Fruit fly (Drosophila melanogaster): ENCODE data around the gene ppk28.
A peak's percentile ranks its signal among the peaks of the same experiment; 100 is the strongest.

The ppk28 gene

dm6 chrX:16786860-16787415, 18.9 kb upstream of the ppk28 start, which contains the start of the genes CG9609 and Sap30 (continued):
- no peak for TF ChIP-seq CG10321 (GFP tag; IDR thresholded peaks at IDR 0.05)
- no peak for TF ChIP-seq hkb (optimal IDR thresholded peaks at IDR 0.05)
- TF ChIP-seq hkb (GFP tag; IDR thresholded peaks at IDR 0.05), result no peak
- no peak for TF ChIP-seq nmo (GFP tag; optimal IDR thresholded peaks at IDR 0.05)
- no peak for TF ChIP-seq pita (GFP tag; optimal IDR thresholded peaks at IDR 0.05)
- TF ChIP-seq hb (GFP tag; IDR thresholded peaks at IDR 0.05; ENCODE audit: partially characterized antibody), result no peak
- no peak for TF ChIP-seq fd3F (GFP tag; optimal IDR thresholded peaks at IDR 0.05)
- TF ChIP-seq Opbp (GFP tag; IDR thresholded peaks at IDR 0.05; ENCODE audit: partially characterized antibody), result 0 out of 3 replicates have a peak, but pooled peaks have one; percentile 12
- no peak for TF ChIP-seq ase (GFP tag; IDR thresholded peaks at IDR 0.05)
- no peak for TF ChIP-seq jumu (GFP tag; optimal IDR thresholded peaks at IDR 0.05)
- no peak for TF ChIP-seq CG4404 (GFP tag; IDR thresholded peaks at IDR 0.05)
- no peak for TF ChIP-seq CG10979 (tag; optimal IDR thresholded peaks at IDR 0.05)
- TF ChIP-seq da (GFP tag; optimal IDR thresholded peaks at IDR 0.05), result no peak
- no peak for TF ChIP-seq CG9817 (tag; optimal IDR thresholded peaks at IDR 0.05)
- no peak for TF ChIP-seq kni (GFP tag; optimal IDR thresholded peaks at IDR 0.05)
- peak; percentile 15; the same call in 1 of the 2 replicates for TF ChIP-seq CG13287 (GFP tag; IDR thresholded peaks at IDR 0.05; ENCODE audit: partially characterized antibody)
- TF ChIP-seq CG7357 (GFP tag; IDR thresholded peaks at IDR 0.05), result no peak
- TF ChIP-seq Jarid2 (GFP tag; optimal IDR thresholded peaks at IDR 0.05), result no peak
- no peak for TF ChIP-seq Asciz (GFP tag; optimal IDR thresholded peaks at IDR 0.05)
- TF ChIP-seq CG17186 (GFP tag; optimal IDR thresholded peaks at IDR 0.05), result no peak
- no peak for TF ChIP-seq CG14050 (GFP tag; IDR thresholded peaks at IDR 0.05)
- TF ChIP-seq Tbp (GFP tag; optimal IDR thresholded peaks at IDR 0.05), result no peak
- TF ChIP-seq grau (tag; optimal IDR thresholded peaks at IDR 0.05), result no peak
- no peak for TF ChIP-seq nom (GFP tag; optimal IDR thresholded peaks at IDR 0.05)
- TF ChIP-seq stc (GFP tag; IDR thresholded peaks at IDR 0.05), result no peak
- TF ChIP-seq H15 (GFP tag; IDR thresholded peaks at IDR 0.05), result no peak
- TF ChIP-seq bowl (GFP tag; IDR thresholded peaks at IDR 0.05), result no peak
- TF ChIP-seq CG18619 (GFP tag; optimal IDR thresholded peaks at IDR 0.05), result no peak

dm6 chrX:16787416-16787900, 18.4 kb upstream of the ppk28 start:
- TF ChIP-seq CG14014 (GFP tag; IDR thresholded peaks at IDR 0.05) (no peak), CG13287 (GFP tag; IDR thresholded peaks at IDR 0.05; ENCODE audit: partially characterized antibody) (peak; percentile 65), CG17829 (tag; optimal IDR thresholded peaks at IDR 0.05) (peak; percentile 6), inv (GFP tag; IDR thresholded peaks at IDR 0.05; ENCODE audit: partially characterized antibody) (peak; percentile 51; the same call in 1 of the 2 replicates), CG8478 (optimal IDR thresholded peaks at IDR 0.05) (no peak), CG30403 (GFP tag; optimal IDR thresholded peaks at IDR 0.05) (peak; percentile 5), CG9727 (GFP tag; optimal IDR thresholded peaks at IDR 0.05) (peak; percentile 28), CG2129 (GFP tag; IDR thresholded peaks at IDR 0.05; ENCODE audit: partially characterized antibody) (peak; percentile 44; the same call in 1 of the 2 replicates), CG16813 (GFP tag; IDR thresholded peaks at IDR 0.05; ENCODE audit: partially characterized antibody) (peak; percentile 63), CG12391 (tag; optimal IDR thresholded peaks at IDR 0.05) (peak; percentile 32), pzg (GFP tag; optimal IDR thresholded peaks at IDR 0.05) (peak; percentile 38), Scr (GFP tag; IDR thresholded peaks at IDR 0.05; ENCODE audit: partially characterized antibody) (peak; percentile 66), prd (optimal IDR thresholded peaks at IDR 0.05) (no peak), prd (GFP tag; IDR thresholded peaks at IDR 0.05) (peak; percentile 54; the same call in 2 of the 3 replicates), her (GFP tag; optimal IDR thresholded peaks at IDR 0.05) (no peak), slbo (GFP tag; IDR thresholded peaks at IDR 0.05) (peak; percentile 68), Lhr (GFP tag; optimal IDR thresholded peaks at IDR 0.05) (peak; percentile 14), amos (GFP tag; IDR thresholded peaks at IDR 0.05; ENCODE audit: partially characterized antibody) (peak; percentile 69), peb (GFP tag; IDR thresholded peaks at IDR 0.05) (no peak), nom (GFP tag; optimal IDR thresholded peaks at IDR 0.05) (peak; percentile 3), NK7.1 (GFP tag; optimal IDR thresholded peaks at IDR 0.05) (no peak), gem (tag; optimal IDR thresholded peaks at IDR 0.05) (peak; percentile 8), CG34224 (GFP tag; IDR thresholded peaks at IDR 0.05; ENCODE audit: partially characterized antibody) (0 out of 3 replicates have a peak, but pooled peaks have one; percentile 19), trem (tag; optimal IDR thresholded peaks at IDR 0.05) (peak; percentile 40)

Data from whole organism, embryonic.